Worm (Caenorhabditis elegans) whole organism, L1 larva: ENCODE measurements around the gene kin-29.
A peak's percentile ranks its signal among the peaks of the same experiment; 100 is the strongest.

ENCODE experiments used
- C04F5.9 ChIP-seq: sonication (generic microtip); optimal IDR thresholded peaks from 2 replicates; lab custom pipeline; 2016; ENCODE audit warnings: missing genetic modification characterization, missing compliant biosample characterization
- F16B12.6 ChIP-seq: fragments of 150-350 bp; optimal IDR thresholded peaks from 2 replicates; lab custom pipeline; 2014; ENCODE audit warnings: missing biosample characterization, missing genetic modification characterization
- Y116A8C.19 ChIP-seq: sonication (generic microtip); optimal IDR thresholded peaks from 2 replicates; lab custom pipeline; 2016; ENCODE audit warnings: missing compliant biosample characterization, missing genetic modification characterization, borderline replicate concordance
- aly-2 ChIP-seq: fragments of 150-350 bp; optimal IDR thresholded peaks from 2 replicates; lab custom pipeline; 2014; ENCODE audit warnings: missing biosample characterization, missing genetic modification characterization
- ama-1 ChIP-seq: fragments of 150-350 bp; optimal IDR thresholded peaks from 2 replicates; lab custom pipeline; 2014
- blmp-1 ChIP-seq: fragments of 150-350 bp; optimal IDR thresholded peaks from 2 replicates; lab custom pipeline; 2014; ENCODE audit warnings: missing biosample characterization, missing genetic modification characterization
- ceh-82 ChIP-seq, 3 experiments: fragments of 150-350 bp in 1 of 3; sonication (generic microtip) in 2 of 3; optimal IDR thresholded peaks; 2 replicates each; lab custom pipeline; 2014 to 2017; ENCODE audit warnings: missing biosample characterization in 3 of 3, missing genetic modification characterization in 3 of 3
- dsc-1 ChIP-seq: sonication (generic microtip); optimal IDR thresholded peaks from 2 replicates; lab custom pipeline; 2016; ENCODE audit warnings: mild to moderate bottlenecking, missing genetic modification characterization, missing compliant biosample characterization
- efl-3 ChIP-seq: fragments of 200-800 bp; sonication (Bioruptor generic); optimal IDR thresholded peaks from 2 replicates; lab custom pipeline; 2018; ENCODE audit warnings: mild to moderate bottlenecking, missing genetic modification characterization, missing compliant biosample characterization
- egl-27 ChIP-seq, 2 experiments: fragments of 150-350 bp in 1 of 2; sonication (generic microtip); optimal IDR thresholded peaks; 3 replicates each; lab custom pipeline; 2017 to 2018; ENCODE audit warnings: missing biosample characterization in 2 of 2, missing genetic modification characterization in 2 of 2, missing genetic modification reagents in 2 of 2
- elt-2 ChIP-seq: sonication (generic microtip); optimal IDR thresholded peaks from 2 replicates; lab custom pipeline; 2016; ENCODE audit warnings: missing genetic modification characterization, mild to moderate bottlenecking, inconsistent platforms, missing compliant biosample characterization, missing genetic modification reagents
- fkh-4 ChIP-seq: sonication (generic microtip); optimal IDR thresholded peaks from 2 replicates; lab custom pipeline; 2016; ENCODE audit warnings: missing compliant biosample characterization, missing genetic modification characterization, borderline replicate concordance
- fkh-8 ChIP-seq: sonication (generic microtip); optimal IDR thresholded peaks from 2 replicates; lab custom pipeline; 2016; ENCODE audit warnings: mild to moderate bottlenecking, missing genetic modification characterization, missing compliant biosample characterization
- hlh-17 ChIP-seq: fragments of 200-800 bp; sonication (Bioruptor generic); optimal IDR thresholded peaks from 2 replicates; lab custom pipeline; 2018; ENCODE audit warnings: missing genetic modification characterization, mild to moderate bottlenecking, missing compliant biosample characterization, moderate library complexity, borderline replicate concordance
- hpl-2 ChIP-seq: fragments of 150-350 bp; optimal IDR thresholded peaks from 2 replicates; lab custom pipeline; 2014; ENCODE audit warnings: missing biosample characterization, missing genetic modification reagents, missing genetic modification characterization
- lin-14 ChIP-seq: fragments of 200-800 bp; sonication (Bioruptor generic); optimal IDR thresholded peaks from 2 replicates; lab custom pipeline; 2018; ENCODE audit warnings: mild to moderate bottlenecking, missing genetic modification characterization, moderate library complexity, missing compliant biosample characterization
- lin-35 ChIP-seq, 2 experiments: fragments of 150-350 bp; optimal IDR thresholded peaks; 2 replicates each; lab custom pipeline; 2014; ENCODE audit warnings: missing biosample characterization in 2 of 2, missing genetic modification characterization in 2 of 2, missing genetic modification reagents in 2 of 2
- lir-3 ChIP-seq: sonication (generic microtip); optimal IDR thresholded peaks from 2 replicates; lab custom pipeline; 2016; ENCODE audit warnings: mild to moderate bottlenecking, missing genetic modification characterization, moderate library complexity, missing compliant biosample characterization; ENCODE audit not compliant: poor library complexity
- mab-9 ChIP-seq: fragments of 200-800 bp; sonication (Bioruptor generic); IDR thresholded peaks from 2 replicates; pipeline ENCODE4 v1.3.6; 2022; ENCODE audit warnings: missing genetic modification reagents, missing genetic modification characterization, missing compliant biosample characterization
- mdl-1 ChIP-seq, 2 experiments: fragments of 150-350 bp; optimal IDR thresholded peaks; 2 replicates each; lab custom pipeline; 2014 to 2017; ENCODE audit warnings: missing biosample characterization in 2 of 2, missing genetic modification characterization in 2 of 2, inconsistent platforms in 1 of 2
- nhr-11 ChIP-seq: fragments of 150-350 bp; optimal IDR thresholded peaks from 2 replicates; lab custom pipeline; 2014; ENCODE audit warnings: missing biosample characterization, missing genetic modification characterization
- nhr-12 ChIP-seq: sonication (generic microtip); optimal IDR thresholded peaks from 2 replicates; lab custom pipeline; 2017; ENCODE audit warnings: missing biosample characterization, missing genetic modification characterization
- nhr-19 ChIP-seq: fragments of 200-800 bp; sonication (Bioruptor generic); conservative IDR thresholded peaks from 2 replicates; pipeline ENCODE4 v1.3.6; 2022; ENCODE audit warnings: missing genetic modification characterization, missing compliant biosample characterization
- nhr-20 ChIP-seq: sonication (generic microtip); optimal IDR thresholded peaks from 2 replicates; lab custom pipeline; 2016; ENCODE audit warnings: mild to moderate bottlenecking, missing genetic modification characterization, missing compliant biosample characterization
- nhr-71 ChIP-seq: sonication (generic microtip); optimal IDR thresholded peaks from 2 replicates; lab custom pipeline; 2016; ENCODE audit warnings: mild to moderate bottlenecking, missing genetic modification characterization, moderate library complexity, missing compliant biosample characterization
- nhr-76 ChIP-seq: sonication (generic microtip); optimal IDR thresholded peaks from 2 replicates; lab custom pipeline; 2017; ENCODE audit warnings: missing biosample characterization, missing genetic modification characterization
- nhr-77 ChIP-seq: fragments of 150-350 bp; optimal IDR thresholded peaks from 2 replicates; lab custom pipeline; 2014; ENCODE audit warnings: missing biosample characterization, missing genetic modification characterization
- nhr-84 ChIP-seq: sonication (generic microtip); optimal IDR thresholded peaks from 2 replicates; lab custom pipeline; 2017; ENCODE audit warnings: missing biosample characterization, missing genetic modification characterization
- nhr-85 ChIP-seq: sonication (generic microtip); peaks from one replicate; lab custom pipeline; 2016; ENCODE audit warnings: missing genetic modification characterization, inconsistent platforms, missing compliant biosample characterization
- nhr-90 ChIP-seq: sonication (generic microtip); optimal IDR thresholded peaks from 2 replicates; lab custom pipeline; 2016; ENCODE audit warnings: mild to moderate bottlenecking, missing genetic modification characterization, missing compliant biosample characterization; ENCODE audit not compliant: poor library complexity
- pqm-1 ChIP-seq: sonication (generic microtip); optimal IDR thresholded peaks from 3 replicates; lab custom pipeline; 2017; ENCODE audit warnings: missing biosample characterization, missing genetic modification characterization
- skn-1 ChIP-seq: fragments of 150-350 bp; optimal IDR thresholded peaks from 2 replicates; lab custom pipeline; 2014; ENCODE audit warnings: missing biosample characterization, missing genetic modification characterization
- snpc-4 ChIP-seq: fragments of 150-350 bp; optimal IDR thresholded peaks from 2 replicates; lab custom pipeline; 2014; ENCODE audit warnings: missing biosample characterization, missing genetic modification characterization
- snu-23 ChIP-seq: sonication (generic microtip); optimal IDR thresholded peaks from 2 replicates; lab custom pipeline; 2016; ENCODE audit warnings: missing genetic modification characterization, missing compliant biosample characterization
- sup-37 ChIP-seq: fragments of 200-800 bp; sonication (Bioruptor generic); optimal IDR thresholded peaks from 2 replicates; lab custom pipeline; 2018; ENCODE audit warnings: mild to moderate bottlenecking, missing genetic modification characterization, missing compliant biosample characterization
- tlp-1 ChIP-seq: fragments of 150-350 bp; optimal IDR thresholded peaks from 2 replicates; lab custom pipeline; 2014; ENCODE audit warnings: missing biosample characterization, missing genetic modification characterization
- unc-62 ChIP-seq: fragments of 150-350 bp; optimal IDR thresholded peaks from 2 replicates; lab custom pipeline; 2014; ENCODE audit warnings: missing biosample characterization, missing genetic modification reagents, missing genetic modification characterization
- unc-86 ChIP-seq: sonication (generic microtip); optimal IDR thresholded peaks from 2 replicates; lab custom pipeline; 2016; ENCODE audit warnings: missing genetic modification characterization, missing compliant biosample characterization

Gene kin-29

ce11 chrX:2879529-2880265 is 27.5 kb upstream of the kin-29 start, which contains the start of gene F53B3.5 (continued):
- TF ChIP-seq blmp-1 (tag; lab: Kevin White, UChicago), result peak; percentile 64
- no peak for TF ChIP-seq ama-1 (lab: Kevin White, UChicago)
- no peak for TF ChIP-seq mdl-1 (tag; optimal IDR thresholded peaks at IDR 0.05; lab: Kevin White, UChicago)
- no peak for TF ChIP-seq unc-62 (GFP tag; lab: Kevin White, UChicago)
- TF ChIP-seq fkh-8 (tag; lab: Kevin White, UChicago), result no peak
- TF ChIP-seq nhr-20 (tag; lab: Kevin White, UChicago), result peak; percentile 19
- TF ChIP-seq hpl-2 (GFP tag; lab: Kevin White, UChicago), result no peak
- no peak for TF ChIP-seq tlp-1 (tag; lab: Kevin White, UChicago)
- TF ChIP-seq sup-37 (GFP tag; lab: Kevin White, UChicago), result no peak
- TF ChIP-seq snu-23 (GFP tag; lab: Kevin White, UChicago), result peak; percentile 35
- TF ChIP-seq nhr-11 (tag; lab: Kevin White, UChicago), result no peak
- no peak for TF ChIP-seq Y116A8C.19 (tag; lab: Kevin White, UChicago)
- no peak for TF ChIP-seq C04F5.9
- TF ChIP-seq dsc-1 (tag; lab: Kevin White, UChicago), result no peak
- TF ChIP-seq, all 84 proteins: peak for 11

ce11 chrX:2877433-2877832 is 25.2 kb upstream of the kin-29 start:
- TF ChIP-seq nhr-11 (tag; lab: Kevin White, UChicago) (no peak), lin-14 (peak; percentile 30), ceh-82 (tag; optimal IDR thresholded peaks at IDR 0.05; lab: Kevin White, UChicago) (no peak), nhr-85 (tag; lab: Kevin White, UChicago) (peak; percentile 59), nhr-84 (no peak), lin-35 (GFP tag; optimal IDR thresholded peaks at IDR 0.05; lab: Kevin White, UChicago) (no peak), fkh-8 (tag; lab: Kevin White, UChicago) (no peak), nhr-20 (tag; lab: Kevin White, UChicago) (no peak), skn-1 (no peak), egl-27 (tag; optimal IDR thresholded peaks at IDR 0.05; lab: Kevin White, UChicago) (no peak), dsc-1 (tag; lab: Kevin White, UChicago) (no peak), F16B12.6 (tag; lab: Kevin White, UChicago) (no peak), efl-3 (no peak), nhr-19 (no peak), aly-2 (no peak), ama-1 (lab: Kevin White, UChicago) (no peak), hlh-17 (GFP tag; lab: Kevin White, UChicago) (no peak)

DNA sequence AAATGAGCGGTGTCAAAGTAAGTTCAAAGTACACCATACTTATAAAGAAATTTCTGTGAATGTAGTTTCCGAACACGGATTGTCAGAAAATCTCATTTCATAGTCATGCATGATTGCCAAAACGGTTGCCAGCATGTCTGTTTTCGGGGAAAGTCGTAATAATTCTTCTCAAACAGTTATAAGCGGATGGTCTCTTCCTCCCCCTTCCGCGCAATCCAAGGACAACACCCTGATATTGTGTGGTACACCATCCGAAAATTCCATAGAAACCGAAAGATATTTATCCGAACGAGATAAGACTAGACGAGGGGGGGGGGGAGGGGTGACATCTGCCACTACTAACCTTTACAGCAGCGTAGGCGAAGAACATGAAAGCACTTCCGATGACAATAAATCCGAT is 22.4 kb upstream of the kin-29 start:
- TF ChIP-seq blmp-1 (tag; lab: Kevin White, UChicago) (peak; percentile 85), F16B12.6 (tag; lab: Kevin White, UChicago) (no peak)

DNA sequence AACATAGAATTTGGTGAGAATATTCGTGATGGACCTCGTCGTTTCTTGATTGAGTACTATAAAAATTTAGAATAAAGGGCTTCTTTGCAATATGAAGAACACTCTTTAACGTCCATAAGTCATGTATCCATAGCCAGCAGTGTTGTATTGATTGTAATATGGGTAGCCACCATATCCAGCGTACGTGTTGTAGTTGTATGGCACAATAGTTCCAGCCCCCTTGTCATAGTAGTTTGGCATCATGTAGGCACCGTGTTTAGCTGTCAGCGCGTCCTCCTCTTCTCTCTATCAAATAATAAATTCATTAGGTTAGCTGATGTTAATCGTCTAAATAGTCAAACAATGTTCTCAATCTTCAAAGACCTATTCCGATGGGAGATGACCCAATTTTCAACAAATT is 21.0 kb upstream of the kin-29 start:
- TF ChIP-seq lir-3 (tag; lab: Kevin White, UChicago) (no peak), hlh-17 (GFP tag; lab: Kevin White, UChicago) (no peak), efl-3 (no peak), nhr-71 (tag; lab: Kevin White, UChicago) (no peak), nhr-76 (tag; lab: Kevin White, UChicago) (no peak), nhr-77 (no peak), mab-9 (GFP tag; lab: Robert Waterston, UW) (no peak), hpl-2 (GFP tag; lab: Kevin White, UChicago) (no peak), pqm-1 (no peak), fkh-4 (no peak), nhr-12 (no peak), unc-86 (tag; lab: Kevin White, UChicago) (no peak), nhr-90 (tag; lab: Kevin White, UChicago) (no peak), nhr-11 (tag; lab: Kevin White, UChicago) (no peak), snpc-4 (tag; lab: Kevin White, UChicago) (no peak), nhr-84 (no peak), elt-2 (no peak), F16B12.6 (tag; lab: Kevin White, UChicago) (no peak), lin-35 (GFP tag; optimal IDR thresholded peaks at IDR 0.05; lab: Kevin White, UChicago) (no peak)
